Worm (Caenorhabditis elegans) whole organism, midembryonic: ENCODE measurements around the gene ift-43.

Experiments
- T22C8.4 ChIP-seq: fragments of 200-800 bp; sonication (Bioruptor generic); IDR thresholded peaks from 2 replicates; pipeline ENCODE4 v1.3.6; 2022; ENCODE audit warnings: missing genetic modification characterization, missing compliant biosample characterization
- flt-1 ChIP-seq: fragments of 200-800 bp; sonication (Bioruptor generic); IDR thresholded peaks from 2 replicates; pipeline ENCODE4 v1.3.6; 2022; ENCODE audit warnings: missing genetic modification characterization, missing compliant biosample characterization
- klf-2 ChIP-seq: fragments of 200-800 bp; sonication (Bioruptor generic); conservative IDR thresholded peaks from 2 replicates; pipeline ENCODE4 v1.3.6; 2022; ENCODE audit warnings: missing genetic modification reagents, missing genetic modification characterization, missing compliant biosample characterization
- tab-1 ChIP-seq: fragments of 200-800 bp; sonication (Bioruptor generic); IDR thresholded peaks from 2 replicates; pipeline ENCODE4 v1.3.6; 2022; ENCODE audit warnings: missing genetic modification characterization, missing compliant biosample characterization
- ztf-23 ChIP-seq: fragments of 200-800 bp; sonication (Bioruptor generic); IDR thresholded peaks from 2 replicates; pipeline ENCODE4 v1.3.6; 2022; ENCODE audit warnings: missing genetic modification reagents, missing genetic modification characterization, missing compliant biosample characterization
- ztf-29 ChIP-seq: fragments of 200-800 bp; sonication (Bioruptor generic); IDR thresholded peaks from 2 replicates; pipeline ENCODE4 v1.3.6; 2022; ENCODE audit warnings: missing genetic modification reagents, missing genetic modification characterization, missing compliant biosample characterization

DNA sequence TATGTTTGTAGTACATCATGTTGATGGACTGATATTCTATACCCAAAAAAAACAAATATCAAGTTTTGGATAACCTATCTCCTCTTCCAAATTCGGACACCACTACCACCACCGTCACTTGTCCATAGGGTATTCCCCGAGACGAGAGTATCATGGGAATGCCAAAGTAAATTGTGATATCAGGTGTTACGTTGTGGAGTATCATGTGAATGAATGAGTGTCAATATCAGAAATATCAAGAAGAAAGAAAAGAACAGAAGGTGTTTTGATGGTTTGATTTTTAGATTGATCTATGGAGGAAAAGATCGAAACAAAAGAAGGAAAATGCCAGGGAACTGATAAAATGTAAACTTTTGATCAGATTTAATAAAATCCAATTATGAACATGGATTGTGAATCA, 37.7 kb upstream of the ift-43 start:
- TF ChIP-seq klf-2 (GFP tag; lab: Robert Waterston, UW): no peak
- no peak for TF ChIP-seq flt-1 (GFP tag; lab: Robert Waterston, UW)
- TF ChIP-seq tab-1: no peak
- TF ChIP-seq T22C8.4 (GFP tag; lab: Robert Waterston, UW): no peak
- no peak for TF ChIP-seq ztf-29 (GFP tag; lab: Robert Waterston, UW)
- no peak for TF ChIP-seq ztf-23 (GFP tag; lab: Robert Waterston, UW)
